Fruit fly (Drosophila melanogaster): ENCODE measurements around the gene CG14933.

dm6 chr2L:11836943-11837342, 5.7 kb upstream of the CG14933 start, which contains the start of gene Sfp33A4:
- no peak for TF ChIP-seq CG8478 (optimal IDR thresholded peaks at IDR 0.05)
- no peak for TF ChIP-seq CTCF (optimal IDR thresholded peaks at IDR 0.05)
